Worm (Caenorhabditis elegans) whole organism, midembryonic: ENCODE data around the gene T10H9.8.

Experiments used
- T22C8.4 ChIP-seq: fragments of 200-800 bp; sonication (Bioruptor generic); IDR thresholded peaks from 2 replicates; pipeline ENCODE4 v1.3.6; 2022; ENCODE audit warnings: missing genetic modification characterization, missing compliant biosample characterization
- cog-1 ChIP-seq: sonication (generic microtip); optimal IDR thresholded peaks from 2 replicates; lab custom pipeline; 2016; ENCODE audit warnings: missing genetic modification characterization, missing compliant biosample characterization
- flt-1 ChIP-seq: fragments of 200-800 bp; sonication (Bioruptor generic); IDR thresholded peaks from 2 replicates; pipeline ENCODE4 v1.3.6; 2022; ENCODE audit warnings: missing genetic modification characterization, missing compliant biosample characterization
- klf-2 ChIP-seq: fragments of 200-800 bp; sonication (Bioruptor generic); conservative IDR thresholded peaks from 2 replicates; pipeline ENCODE4 v1.3.6; 2022; ENCODE audit warnings: missing genetic modification reagents, missing genetic modification characterization, missing compliant biosample characterization
- med-1 ChIP-seq: sonication (generic microtip); optimal IDR thresholded peaks from 2 replicates; lab custom pipeline; 2017; ENCODE audit warnings: missing genetic modification characterization, mild to moderate bottlenecking, missing compliant biosample characterization, antibody characterized with exemption, missing genetic modification reagents; ENCODE audit not compliant: insufficient read depth
- ref-1 ChIP-seq: fragments of 200-800 bp; sonication (Bioruptor generic); conservative IDR thresholded peaks from 2 replicates; pipeline ENCODE4 v1.3.6; 2022; ENCODE audit warnings: missing genetic modification reagents, missing genetic modification characterization, missing compliant biosample characterization
- tab-1 ChIP-seq: fragments of 200-800 bp; sonication (Bioruptor generic); IDR thresholded peaks from 2 replicates; pipeline ENCODE4 v1.3.6; 2022; ENCODE audit warnings: missing genetic modification characterization, missing compliant biosample characterization
- ztf-23 ChIP-seq: fragments of 200-800 bp; sonication (Bioruptor generic); IDR thresholded peaks from 2 replicates; pipeline ENCODE4 v1.3.6; 2022; ENCODE audit warnings: missing genetic modification reagents, missing genetic modification characterization, missing compliant biosample characterization
- ztf-29 ChIP-seq: fragments of 200-800 bp; sonication (Bioruptor generic); IDR thresholded peaks from 2 replicates; pipeline ENCODE4 v1.3.6; 2022; ENCODE audit warnings: missing genetic modification reagents, missing genetic modification characterization, missing compliant biosample characterization

The T10H9.8 gene

ce11 chrV:6652051-6652450 is at the start of gene T10H9.8:
Gene T10H9.8 (plus strand): TSS chrV:6652351.
- TF ChIP-seq ztf-29 (GFP tag; lab: Robert Waterston, UW) (no peak), ztf-23 (GFP tag; lab: Robert Waterston, UW) (no peak), tab-1 (no peak), flt-1 (GFP tag; lab: Robert Waterston, UW) (no peak), klf-2 (GFP tag; lab: Robert Waterston, UW) (no peak), cog-1 (tag; lab: Kevin White, UChicago) (no peak), med-1 (GFP tag; lab: Kevin White, UChicago) (no peak), ref-1 (GFP tag; lab: Robert Waterston, UW) (no peak), T22C8.4 (no peak)

- TF ChIP-seq T22C8.4 (no peak), flt-1 (GFP tag; lab: Robert Waterston, UW) (no peak), ztf-29 (GFP tag; lab: Robert Waterston, UW) (no peak), cog-1 (tag; lab: Kevin White, UChicago) (no peak), ztf-23 (GFP tag; lab: Robert Waterston, UW) (no peak), klf-2 (GFP tag; lab: Robert Waterston, UW) (no peak), tab-1 (no peak), ref-1 (GFP tag; lab: Robert Waterston, UW) (no peak), med-1 (GFP tag; lab: Kevin White, UChicago) (no peak)
These were observed 49.5 kb upstream of the T10H9.8 start, which contains the start of gene ZK1055.6 for ce11 chrV:6602556-6603062. Gene ZK1055.6 (minus strand): TSS chrV:6602606.

ce11 chrV:6605275-6605674 is 46.9 kb upstream of the T10H9.8 start, which contains the start of gene ZK1055.7:
Gene ZK1055.7 (minus strand): TSS chrV:6605375.
- TF ChIP-seq ref-1 (GFP tag; lab: Robert Waterston, UW) (no peak), T22C8.4 (no peak), tab-1 (no peak), ztf-23 (GFP tag; lab: Robert Waterston, UW) (no peak), klf-2 (GFP tag; lab: Robert Waterston, UW) (no peak), med-1 (GFP tag; lab: Kevin White, UChicago) (no peak), cog-1 (tag; lab: Kevin White, UChicago) (no peak), flt-1 (GFP tag; lab: Robert Waterston, UW) (no peak), ztf-29 (GFP tag; lab: Robert Waterston, UW) (no peak)

- TF ChIP-seq klf-2 (GFP tag; lab: Robert Waterston, UW) (no peak), tab-1 (no peak), med-1 (GFP tag; lab: Kevin White, UChicago) (no peak), cog-1 (tag; lab: Kevin White, UChicago) (no peak), ztf-23 (GFP tag; lab: Robert Waterston, UW) (no peak), ztf-29 (GFP tag; lab: Robert Waterston, UW) (no peak), flt-1 (GFP tag; lab: Robert Waterston, UW) (no peak), T22C8.4 (no peak), ref-1 (GFP tag; lab: Robert Waterston, UW) (no peak)
These were observed 46.0 kb upstream of the T10H9.8 start for ce11 chrV:6606197-6606596.

- TF ChIP-seq med-1 (GFP tag; lab: Kevin White, UChicago) (no peak), T22C8.4 (no peak)
These were observed 41.1 kb upstream of the T10H9.8 start, which contains the start of gene gon-14 for ce11 chrV:6611058-6611457. Gene gon-14 (minus strand): TSS chrV:6611158.

ce11 chrV:6611504-6611903 is 40.6 kb upstream of the T10H9.8 start:
- TF ChIP-seq tab-1 (no peak), ztf-23 (GFP tag; lab: Robert Waterston, UW) (no peak), flt-1 (GFP tag; lab: Robert Waterston, UW) (no peak), med-1 (GFP tag; lab: Kevin White, UChicago) (no peak), cog-1 (tag; lab: Kevin White, UChicago) (no peak), T22C8.4 (no peak), ref-1 (GFP tag; lab: Robert Waterston, UW) (no peak)

ce11 chrV:6614152-6614734 is 37.9 kb upstream of the T10H9.8 start, which contains the start of gene cpr-4:
Gene cpr-4 (plus strand): TSS chrV:6614674.
- no peak for TF ChIP-seq klf-2 (GFP tag; lab: Robert Waterston, UW)
- TF ChIP-seq tab-1 = no peak
- no peak for TF ChIP-seq ztf-23 (GFP tag; lab: Robert Waterston, UW)
- no peak for TF ChIP-seq med-1 (GFP tag; lab: Kevin White, UChicago)
- TF ChIP-seq ztf-29 (GFP tag; lab: Robert Waterston, UW) = no peak
- TF ChIP-seq cog-1 (tag; lab: Kevin White, UChicago) = no peak
- no peak for TF ChIP-seq flt-1 (GFP tag; lab: Robert Waterston, UW)
- TF ChIP-seq ref-1 (GFP tag; lab: Robert Waterston, UW) = no peak
- no peak for TF ChIP-seq T22C8.4

- TF ChIP-seq flt-1 (GFP tag; lab: Robert Waterston, UW) = no peak
- no peak for TF ChIP-seq T22C8.4
- TF ChIP-seq cog-1 (tag; lab: Kevin White, UChicago) = no peak
- TF ChIP-seq ztf-23 (GFP tag; lab: Robert Waterston, UW) = no peak
- TF ChIP-seq tab-1 = no peak
- no peak for TF ChIP-seq ztf-29 (GFP tag; lab: Robert Waterston, UW)
- TF ChIP-seq med-1 (GFP tag; lab: Kevin White, UChicago) = no peak
- no peak for TF ChIP-seq klf-2 (GFP tag; lab: Robert Waterston, UW)
- TF ChIP-seq ref-1 (GFP tag; lab: Robert Waterston, UW) = no peak
These were observed 37.2 kb upstream of the T10H9.8 start for ce11 chrV:6614968-6615367.

- TF ChIP-seq ztf-29 (GFP tag; lab: Robert Waterston, UW) (no peak), flt-1 (GFP tag; lab: Robert Waterston, UW) (no peak), med-1 (GFP tag; lab: Kevin White, UChicago) (no peak), cog-1 (tag; lab: Kevin White, UChicago) (no peak), ztf-23 (GFP tag; lab: Robert Waterston, UW) (no peak)
These were observed 35.9 kb upstream of the T10H9.8 start for ce11 chrV:6616294-6616693.
